Worm (Caenorhabditis elegans): ENCODE measurements around the gene gsto-3.

Gene gsto-3

DNA sequence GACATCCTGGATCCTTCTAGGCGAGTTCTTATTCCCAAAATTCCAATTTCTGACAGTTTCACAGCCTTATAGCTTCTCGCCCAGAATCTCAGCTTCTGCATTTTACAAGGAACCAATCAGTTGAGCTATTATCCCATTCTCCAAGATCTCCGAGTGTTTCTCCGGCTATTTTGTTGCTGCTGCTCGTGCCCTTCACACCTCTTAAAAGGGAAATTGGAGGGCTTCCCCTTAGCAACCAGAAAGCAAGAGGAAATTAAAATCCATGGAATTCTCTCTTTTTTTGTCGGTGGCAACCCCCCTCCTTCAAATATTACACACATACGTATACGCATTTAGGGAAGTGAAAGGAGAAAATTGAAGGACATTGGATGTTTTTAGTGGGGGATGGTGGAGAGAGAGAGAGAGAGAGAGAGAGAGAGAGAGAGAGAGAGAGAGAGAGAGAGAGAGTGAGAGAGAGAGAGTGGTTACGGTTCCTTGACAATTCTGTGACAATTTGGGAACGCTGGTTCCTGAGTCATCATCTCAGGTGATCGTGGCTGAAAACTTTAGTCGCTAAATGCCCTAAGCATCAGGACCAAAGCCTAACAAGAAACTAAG lies 29.1 kb downstream of the gsto-3 start:
- no peak for TF ChIP-seq unc-62 (GFP tag; optimal IDR thresholded peaks at IDR 0.05)

DNA sequence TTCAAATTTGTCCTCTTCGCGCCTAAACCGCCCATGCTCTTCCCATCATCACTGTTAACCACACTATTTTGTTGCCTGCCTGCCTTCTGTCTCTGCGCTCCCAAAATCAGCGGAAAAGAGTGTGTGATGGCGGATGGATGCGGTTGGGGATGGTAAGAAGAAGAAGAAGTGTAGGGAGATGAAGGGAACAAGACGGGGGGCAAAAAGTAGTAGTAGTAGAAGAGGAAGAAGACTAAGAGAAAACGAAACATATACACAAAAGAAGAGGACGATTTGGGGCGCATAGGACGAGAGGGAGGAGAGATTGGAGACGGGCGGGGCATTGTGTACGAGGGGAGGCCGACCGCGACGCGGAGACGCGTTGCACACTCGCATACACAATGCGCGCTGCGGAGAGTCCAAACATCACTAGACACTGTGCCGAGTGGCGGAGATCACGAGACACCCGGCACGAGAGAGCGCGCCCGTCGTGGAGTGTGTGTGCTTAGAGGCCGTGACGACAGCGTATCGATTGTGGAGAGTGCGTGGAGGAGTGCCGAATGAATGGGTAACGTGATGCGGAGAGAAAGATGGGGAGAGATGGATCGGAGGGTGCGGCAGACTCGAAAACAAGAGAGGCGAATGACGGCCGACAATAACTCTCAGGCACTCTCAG lies 31.5 kb downstream of the gsto-3 start:
- no peak for TF ChIP-seq unc-62 (GFP tag; optimal IDR thresholded peaks at IDR 0.05)

DNA sequence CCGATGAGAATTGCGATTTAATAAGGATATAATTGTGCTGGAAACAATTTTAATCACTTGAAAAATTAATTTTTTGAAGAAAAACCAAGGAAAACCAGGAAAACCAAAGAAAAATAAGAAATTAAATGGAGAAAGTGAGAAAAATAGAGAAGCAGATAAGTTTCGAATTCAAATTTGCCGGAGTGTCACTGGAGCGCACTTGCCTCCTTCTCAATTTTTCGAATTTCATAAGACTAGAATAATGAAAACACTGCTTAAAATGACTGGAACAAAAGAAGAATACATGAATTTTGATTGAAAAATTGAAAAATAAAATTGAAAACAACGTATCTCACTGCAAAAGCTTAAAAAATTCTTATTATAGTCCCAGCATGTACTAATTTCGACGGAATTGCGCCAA lies 32.6 kb downstream of the gsto-3 start:
- no peak for TF ChIP-seq unc-62 (GFP tag; optimal IDR thresholded peaks at IDR 0.05)

DNA sequence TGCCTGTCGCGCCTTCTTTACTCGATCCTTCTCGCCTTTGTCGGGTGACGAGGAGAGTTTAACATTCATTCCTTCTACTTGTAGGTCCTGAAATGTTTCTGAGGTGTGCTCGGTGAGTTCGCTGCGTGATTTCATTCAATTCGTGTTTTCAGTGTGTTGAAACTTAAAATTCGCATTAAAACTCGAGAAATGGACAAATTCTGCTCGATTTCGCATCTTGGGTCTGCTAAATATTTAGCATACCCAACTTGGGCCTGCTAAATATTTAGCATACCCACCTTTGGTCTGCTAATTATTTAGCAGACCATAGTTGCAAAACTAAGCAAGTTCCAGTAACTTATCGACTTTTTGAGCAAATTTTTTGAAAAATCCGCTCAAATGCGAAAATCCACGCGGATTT lies 33.7 kb downstream of the gsto-3 start:
- no peak for TF ChIP-seq unc-62 (GFP tag; optimal IDR thresholded peaks at IDR 0.05)

DNA sequence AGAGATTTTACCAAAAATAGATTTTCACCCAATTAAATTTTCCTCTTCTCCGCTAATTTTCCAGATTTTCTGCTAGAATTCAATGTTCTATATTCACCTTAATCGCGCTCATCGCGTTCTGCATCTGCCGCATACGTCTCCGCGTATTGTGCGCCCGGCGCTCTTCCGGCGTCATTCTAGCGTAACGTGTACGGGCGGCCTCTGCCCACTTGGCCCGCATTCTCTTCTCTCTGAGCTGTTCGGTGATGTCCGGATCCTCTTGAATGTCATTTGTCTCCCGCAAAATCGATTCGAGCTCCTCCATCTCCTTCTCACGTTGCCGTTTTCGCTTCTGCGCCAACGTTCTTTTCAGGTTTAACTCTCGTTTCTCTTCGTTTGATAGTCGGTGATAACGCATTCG lies 34.2 kb downstream of the gsto-3 start:
- TF ChIP-seq unc-62 (GFP tag; optimal IDR thresholded peaks at IDR 0.05): no peak

DNA sequence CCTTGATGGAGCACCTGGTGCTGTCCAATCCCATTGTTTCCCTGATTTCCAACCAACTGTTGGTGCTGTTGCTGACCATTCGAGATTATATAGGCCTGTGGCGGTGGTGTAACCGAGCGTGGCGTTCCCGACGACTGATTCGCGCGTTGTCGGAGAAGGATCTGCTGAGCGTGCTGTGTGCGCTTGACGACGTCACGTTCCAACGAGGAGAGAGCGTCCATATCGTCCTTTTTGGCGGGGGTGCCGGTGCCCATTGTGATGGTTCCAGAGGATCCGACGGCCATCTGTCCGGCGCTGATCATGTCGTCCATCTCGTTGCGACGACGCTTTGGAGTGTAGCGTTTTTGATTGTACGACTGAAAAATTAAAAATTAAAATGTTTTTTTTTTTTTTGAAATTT lies 35.6 kb downstream of the gsto-3 start:
- no peak for TF ChIP-seq unc-62 (GFP tag; optimal IDR thresholded peaks at IDR 0.05)

DNA sequence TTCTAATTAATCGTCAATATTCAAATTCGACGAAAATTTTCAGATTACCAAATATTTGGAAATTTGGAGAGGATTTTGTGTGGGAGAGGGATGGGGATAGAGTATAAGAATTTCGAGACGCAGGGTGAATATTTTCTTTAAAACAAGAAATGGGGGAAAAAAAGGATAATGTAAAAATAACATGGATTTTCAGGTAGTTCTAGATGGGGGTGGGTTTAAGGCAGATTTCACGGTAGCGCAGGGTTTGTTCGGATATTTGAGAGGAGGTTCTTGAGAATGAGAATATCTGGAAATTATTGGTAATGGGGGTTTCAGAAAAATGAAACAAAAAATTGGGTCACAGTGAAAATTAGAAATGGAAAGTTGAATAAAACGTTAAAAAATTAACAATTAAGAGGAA lies 36.8 kb downstream of the gsto-3 start:
- TF ChIP-seq unc-62 (GFP tag; optimal IDR thresholded peaks at IDR 0.05): no peak

DNA sequence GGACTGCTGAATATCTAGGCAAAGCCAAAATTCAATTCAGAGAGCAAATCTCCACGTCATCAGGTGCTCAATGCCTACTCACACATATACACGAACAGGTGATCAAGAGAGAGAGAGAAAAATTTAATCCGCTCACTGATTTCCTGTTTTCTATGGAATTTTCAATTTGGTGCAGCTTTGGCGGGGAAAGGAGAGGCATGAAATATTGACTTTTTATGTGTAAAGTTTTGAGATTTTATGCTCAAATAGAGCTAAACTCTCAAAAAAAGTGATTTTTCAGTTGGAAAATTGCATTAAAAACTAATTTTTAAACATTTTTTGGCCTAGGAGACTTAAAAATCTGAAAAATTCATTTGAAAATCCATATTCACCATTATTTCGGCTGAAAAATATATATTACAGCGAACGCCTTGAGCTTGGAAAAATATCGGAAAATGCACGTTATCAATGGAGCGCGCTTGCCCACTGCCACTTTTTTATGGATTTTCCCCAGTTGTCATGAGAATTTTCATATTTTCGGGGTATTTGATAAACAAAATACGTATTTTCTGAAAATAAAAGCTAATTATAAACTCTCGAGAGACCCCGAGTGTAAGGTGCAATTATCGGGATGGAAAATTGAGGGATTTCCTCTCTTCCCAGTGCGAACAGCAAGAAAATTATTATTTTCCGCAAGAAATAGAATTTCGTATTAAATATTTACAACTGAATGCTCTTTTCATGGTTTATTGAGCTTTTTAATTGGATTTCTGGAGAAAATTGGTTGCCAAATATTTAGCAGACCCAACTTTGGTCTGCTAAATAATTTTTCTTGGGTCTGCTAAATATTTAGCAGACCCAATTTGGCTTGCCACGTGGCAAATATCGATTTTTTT lies 37.5 kb downstream of the gsto-3 start:
- TF ChIP-seq unc-62 (GFP tag; optimal IDR thresholded peaks at IDR 0.05): no peak

DNA sequence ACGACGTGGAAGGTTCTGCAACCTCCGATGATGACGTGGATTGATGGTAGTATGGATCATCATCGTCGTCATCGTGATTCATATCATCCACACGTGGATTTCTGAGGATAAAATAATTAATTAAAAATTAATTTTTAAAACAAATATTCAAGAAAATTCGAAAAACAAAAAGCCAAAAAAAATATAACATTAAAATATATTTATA lies 38.1 kb downstream of the gsto-3 start, which contains the start of gene Y50D7A.8:
Y50D7A.8 (minus strand) TSS at position 101 of the 205 bp plus-strand sequence.
- TF ChIP-seq unc-62 (GFP tag; optimal IDR thresholded peaks at IDR 0.05): no peak
